Worm (Caenorhabditis elegans): ENCODE data around the gene ZK863.1.

ce11 chrV:12162220-12162619, 7.8 kb downstream of the ZK863.1 start, which contains the start of gene C27A7.5:
- no peak for TF ChIP-seq nhr-237 (tag; optimal IDR thresholded peaks at IDR 0.05)
- no peak for TF ChIP-seq pha-4 (tag; optimal IDR thresholded peaks at IDR 0.05)
- no peak for TF ChIP-seq lin-13 (tag; optimal IDR thresholded peaks at IDR 0.05)
- no peak for TF ChIP-seq mep-1 (tag; optimal IDR thresholded peaks at IDR 0.05)
- no peak for TF ChIP-seq bed-3 (GFP tag; optimal IDR thresholded peaks at IDR 0.05)
- TF ChIP-seq nhr-28 (tag; optimal IDR thresholded peaks at IDR 0.05) = no peak
